Worm (Caenorhabditis elegans) whole organism, young adult: ENCODE data around the gene tpst-1.

ENCODE experiments used
- B0019.2 ChIP-seq: fragments of 200-800 bp; sonication (Bioruptor generic); conservative IDR thresholded peaks from 2 replicates; pipeline ENCODE4 v1.3.6; 2022; ENCODE audit warnings: missing genetic modification reagents, missing genetic modification characterization, missing compliant biosample characterization
- B0261.1 ChIP-seq: sonication (generic microtip); optimal IDR thresholded peaks from 2 replicates; lab custom pipeline; 2016; ENCODE audit warnings: mild to moderate bottlenecking, missing genetic modification characterization, moderate library complexity, missing compliant biosample characterization
- C17E4.6 ChIP-seq: fragments of 200-800 bp; sonication (Bioruptor generic); IDR thresholded peaks from 2 replicates; pipeline ENCODE4 v1.3.6; 2022; ENCODE audit warnings: missing genetic modification reagents, missing genetic modification characterization, missing compliant biosample characterization
- F10E7.11 ChIP-seq: sonication (generic microtip); optimal IDR thresholded peaks from 2 replicates; lab custom pipeline; 2017; ENCODE audit warnings: mild to moderate bottlenecking, missing genetic modification characterization, moderate library complexity, missing compliant biosample characterization
- F23B12.7 ChIP-seq: sonication (generic microtip); optimal IDR thresholded peaks from 2 replicates; lab custom pipeline; 2017; ENCODE audit warnings: missing genetic modification characterization, mild to moderate bottlenecking, missing compliant biosample characterization, antibody characterized with exemption, moderate library complexity; ENCODE audit not compliant: insufficient read depth
- F55B11.4 ChIP-seq: sonication (generic microtip); optimal IDR thresholded peaks from 2 replicates; lab custom pipeline; 2016; ENCODE audit warnings: missing compliant biosample characterization, missing genetic modification characterization, borderline replicate concordance; ENCODE audit not compliant: insufficient read depth
- Y53F4B.3 ChIP-seq: fragments of 200-800 bp; sonication (Bioruptor generic); IDR thresholded peaks from 2 replicates; pipeline ENCODE4 v1.3.6; 2022; ENCODE audit warnings: missing genetic modification reagents, missing genetic modification characterization, missing compliant biosample characterization
- Y53G8AR.9 ChIP-seq: fragments of 200-800 bp; sonication (Bioruptor generic); conservative IDR thresholded peaks from 2 replicates; pipeline ENCODE4 v1.3.6; 2022; ENCODE audit warnings: missing genetic modification reagents, missing genetic modification characterization, missing compliant biosample characterization
- Y95B8A.8 ChIP-seq: fragments of 200-800 bp; sonication (Bioruptor generic); IDR thresholded peaks from 2 replicates; pipeline ENCODE4 v1.3.6; 2022; ENCODE audit warnings: missing genetic modification reagents, missing genetic modification characterization, missing compliant biosample characterization
- ZK185.1 ChIP-seq: sonication (generic microtip); optimal IDR thresholded peaks from 2 replicates; lab custom pipeline; 2016; ENCODE audit warnings: mild to moderate bottlenecking, missing genetic modification characterization, missing compliant biosample characterization; ENCODE audit not compliant: poor library complexity, severe bottlenecking
- akir-1 ChIP-seq: fragments of 200-800 bp; sonication (Bioruptor generic); optimal IDR thresholded peaks from 2 replicates; lab custom pipeline; 2018; ENCODE audit warnings: mild to moderate bottlenecking, missing genetic modification characterization, moderate library complexity, missing compliant biosample characterization
- aptf-2 ChIP-seq: fragments of 200-800 bp; sonication (Bioruptor generic); conservative IDR thresholded peaks from 2 replicates; pipeline ENCODE4 v1.3.6; 2022; ENCODE audit warnings: missing genetic modification reagents, missing genetic modification characterization, missing compliant biosample characterization
- bed-2 ChIP-seq: fragments of 200-800 bp; sonication (Bioruptor generic); IDR thresholded peaks from 2 replicates; pipeline ENCODE4 v1.3.6; 2022; ENCODE audit warnings: missing genetic modification reagents, missing genetic modification characterization, missing compliant biosample characterization
- ceh-58 ChIP-seq: fragments of 200-800 bp; sonication (Bioruptor generic); IDR thresholded peaks from 2 replicates; pipeline ENCODE4 v1.3.6; 2022; ENCODE audit warnings: missing genetic modification characterization, missing compliant biosample characterization
- ceh-79 ChIP-seq: sonication (generic microtip); optimal IDR thresholded peaks from 2 replicates; lab custom pipeline; 2017; ENCODE audit warnings: mild to moderate bottlenecking, missing genetic modification characterization, missing compliant biosample characterization
- chd-7 ChIP-seq: sonication (generic microtip); optimal IDR thresholded peaks from 2 replicates; lab custom pipeline; 2016; ENCODE audit warnings: mild to moderate bottlenecking, missing genetic modification characterization, moderate library complexity, missing compliant biosample characterization
- dpff-1 ChIP-seq: sonication (generic microtip); optimal IDR thresholded peaks from 2 replicates; lab custom pipeline; 2017; ENCODE audit warnings: mild to moderate bottlenecking, missing genetic modification characterization, missing compliant biosample characterization
- dpl-1 ChIP-seq: fragments of 150-350 bp; optimal IDR thresholded peaks from 2 replicates; lab custom pipeline; 2014; ENCODE audit warnings: missing biosample characterization, missing genetic modification reagents, missing genetic modification characterization
- efl-1 ChIP-seq: fragments of 150-350 bp; optimal IDR thresholded peaks from 2 replicates; lab custom pipeline; 2014; ENCODE audit warnings: missing biosample characterization, missing genetic modification reagents, missing genetic modification characterization
- egrh-3 ChIP-seq: fragments of 200-800 bp; sonication (Bioruptor generic); IDR thresholded peaks from 2 replicates; pipeline ENCODE4 v1.3.6; 2022; ENCODE audit warnings: missing genetic modification reagents, missing genetic modification characterization, missing compliant biosample characterization
- ekl-4 ChIP-seq: fragments of 200-800 bp; sonication (Bioruptor generic); IDR thresholded peaks from 2 replicates; pipeline ENCODE4 v1.3.6; 2022; ENCODE audit warnings: missing genetic modification reagents, missing genetic modification characterization, missing compliant biosample characterization
- ets-4 ChIP-seq: fragments of 200-800 bp; sonication (Bioruptor generic); optimal IDR thresholded peaks from 2 replicates; lab custom pipeline; 2018; ENCODE audit warnings: mild to moderate bottlenecking, missing genetic modification characterization, missing compliant biosample characterization
- gei-17 ChIP-seq: fragments of 200-800 bp; sonication (Bioruptor generic); optimal IDR thresholded peaks from 2 replicates; lab custom pipeline; 2018; ENCODE audit warnings: mild to moderate bottlenecking, missing genetic modification characterization, missing compliant biosample characterization
- hlh-12 ChIP-seq: sonication (generic microtip); optimal IDR thresholded peaks from 2 replicates; lab custom pipeline; 2016; ENCODE audit warnings: missing genetic modification characterization, missing compliant biosample characterization
- hmg-20 ChIP-seq: fragments of 200-800 bp; sonication (Bioruptor generic); IDR thresholded peaks from 2 replicates; pipeline ENCODE4 v1.3.6; 2022; ENCODE audit warnings: missing genetic modification reagents, missing genetic modification characterization, missing compliant biosample characterization
- hrde-1 ChIP-seq: sonication (generic microtip); optimal IDR thresholded peaks from 2 replicates; lab custom pipeline; 2016; ENCODE audit warnings: missing genetic modification characterization, mild to moderate bottlenecking, missing compliant biosample characterization, moderate library complexity, missing genotype, missing genetic modification reagents, borderline replicate concordance
- lin-35 ChIP-seq, 3 experiments: fragments of 150-350 bp in 2 of 3; sonication (generic microtip) in 1 of 3; optimal IDR thresholded peaks; 2 replicates each; lab custom pipeline; 2014 to 2018; ENCODE audit warnings: missing biosample characterization in 3 of 3, missing genetic modification characterization in 3 of 3, missing genetic modification reagents in 3 of 3
- lir-1 ChIP-seq: fragments of 200-800 bp; sonication (Bioruptor generic); conservative IDR thresholded peaks from 2 replicates; pipeline ENCODE4 v1.3.6; 2022; ENCODE audit warnings: missing genetic modification reagents, missing genetic modification characterization, missing compliant biosample characterization
- lsl-1 ChIP-seq: fragments of 200-800 bp; sonication (Bioruptor generic); optimal IDR thresholded peaks from 2 replicates; lab custom pipeline; 2018; ENCODE audit warnings: mild to moderate bottlenecking, missing genetic modification characterization, moderate library complexity, missing compliant biosample characterization
- madf-10 ChIP-seq: sonication (generic microtip); optimal IDR thresholded peaks from 2 replicates; lab custom pipeline; 2016; ENCODE audit warnings: mild to moderate bottlenecking, missing genetic modification characterization, missing compliant biosample characterization
- madf-3 ChIP-seq: fragments of 200-800 bp; sonication (Bioruptor generic); IDR thresholded peaks from 2 replicates; pipeline ENCODE4 v1.3.6; 2022; ENCODE audit warnings: missing genetic modification reagents, missing genetic modification characterization, missing compliant biosample characterization
- madf-8 ChIP-seq: fragments of 200-800 bp; sonication (Bioruptor generic); conservative IDR thresholded peaks from 2 replicates; pipeline ENCODE4 v1.3.6; 2022; ENCODE audit warnings: missing genetic modification reagents, missing genetic modification characterization, missing compliant biosample characterization
- mcd-1 ChIP-seq: fragments of 200-800 bp; sonication (Bioruptor generic); IDR thresholded peaks from 2 replicates; pipeline ENCODE4 v1.3.6; 2022; ENCODE audit warnings: missing genetic modification reagents, missing genetic modification characterization, missing compliant biosample characterization
- nfya-1 ChIP-seq: sonication (generic microtip); optimal IDR thresholded peaks from 2 replicates; lab custom pipeline; 2017; ENCODE audit warnings: antibody characterized with exemption, missing compliant biosample characterization, missing genetic modification characterization, borderline replicate concordance; ENCODE audit not compliant: insufficient read depth
- nfya-2 ChIP-seq: fragments of 200-800 bp; sonication (Bioruptor generic); IDR thresholded peaks from 2 replicates; pipeline ENCODE4 v1.3.6; 2022; ENCODE audit warnings: missing genetic modification reagents, missing genetic modification characterization, missing compliant biosample characterization
- nfyb-1 ChIP-seq: fragments of 200-800 bp; sonication (Bioruptor generic); IDR thresholded peaks from 2 replicates; pipeline ENCODE4 v1.3.6; 2022; ENCODE audit warnings: missing genetic modification reagents, missing genetic modification characterization, missing compliant biosample characterization
- nhr-179 ChIP-seq: sonication (generic microtip); optimal IDR thresholded peaks from 2 replicates; lab custom pipeline; 2016; ENCODE audit warnings: mild to moderate bottlenecking, missing genetic modification characterization, missing compliant biosample characterization
- nhr-27 ChIP-seq: fragments of 200-800 bp; sonication (Bioruptor generic); optimal IDR thresholded peaks from 2 replicates; lab custom pipeline; 2018; ENCODE audit warnings: mild to moderate bottlenecking, missing genetic modification characterization, moderate library complexity, missing compliant biosample characterization
- nhr-80 ChIP-seq: sonication (generic microtip); optimal IDR thresholded peaks from 2 replicates; lab custom pipeline; 2016; ENCODE audit warnings: missing genetic modification characterization, missing compliant biosample characterization
- pha-4 ChIP-seq: fragments of 150-350 bp; sonication (generic microtip); optimal IDR thresholded peaks from 2 replicates; lab custom pipeline; 2014; ENCODE audit warnings: missing biosample characterization, missing genetic modification reagents, missing genetic modification characterization
- repo-1 ChIP-seq: sonication (generic microtip); optimal IDR thresholded peaks from 2 replicates; lab custom pipeline; 2017; ENCODE audit warnings: mild to moderate bottlenecking, missing genetic modification characterization, missing compliant biosample characterization
- snpc-3.4 ChIP-seq: sonication (generic microtip); optimal IDR thresholded peaks from 2 replicates; lab custom pipeline; 2017; ENCODE audit warnings: missing genetic modification characterization, mild to moderate bottlenecking, missing compliant biosample characterization, antibody characterized with exemption, moderate library complexity, missing genotype, missing genetic modification reagents
- tbx-9 ChIP-seq: sonication (generic microtip); optimal IDR thresholded peaks from 2 replicates; lab custom pipeline; 2016; ENCODE audit warnings: borderline replicate concordance, missing genetic modification characterization, inconsistent platforms, missing compliant biosample characterization
- unc-130 ChIP-seq: sonication (generic microtip); optimal IDR thresholded peaks from 2 replicates; lab custom pipeline; 2016; ENCODE audit warnings: missing genetic modification reagents, missing genetic modification characterization, missing compliant biosample characterization
- xnd-1 ChIP-seq: sonication (generic microtip); optimal IDR thresholded peaks from 2 replicates; lab custom pipeline; 2016; ENCODE audit warnings: missing genotype, missing genetic modification reagents, missing genetic modification characterization, missing compliant biosample characterization
- zim-3 ChIP-seq: sonication (generic microtip); optimal IDR thresholded peaks from 2 replicates; lab custom pipeline; 2017; ENCODE audit warnings: mild to moderate bottlenecking, missing genetic modification characterization, moderate library complexity, missing compliant biosample characterization
- ztf-25 ChIP-seq: fragments of 200-800 bp; sonication (Bioruptor generic); IDR thresholded peaks from 2 replicates; pipeline ENCODE4 v1.3.6; 2022; ENCODE audit warnings: missing genetic modification reagents, missing genetic modification characterization, missing compliant biosample characterization
- ztf-6 ChIP-seq: fragments of 200-800 bp; sonication (Bioruptor generic); IDR thresholded peaks from 2 replicates; pipeline ENCODE4 v1.3.6; 2022; ENCODE audit warnings: missing genetic modification reagents, missing genetic modification characterization, missing compliant biosample characterization

The tpst-1 gene

DNA sequence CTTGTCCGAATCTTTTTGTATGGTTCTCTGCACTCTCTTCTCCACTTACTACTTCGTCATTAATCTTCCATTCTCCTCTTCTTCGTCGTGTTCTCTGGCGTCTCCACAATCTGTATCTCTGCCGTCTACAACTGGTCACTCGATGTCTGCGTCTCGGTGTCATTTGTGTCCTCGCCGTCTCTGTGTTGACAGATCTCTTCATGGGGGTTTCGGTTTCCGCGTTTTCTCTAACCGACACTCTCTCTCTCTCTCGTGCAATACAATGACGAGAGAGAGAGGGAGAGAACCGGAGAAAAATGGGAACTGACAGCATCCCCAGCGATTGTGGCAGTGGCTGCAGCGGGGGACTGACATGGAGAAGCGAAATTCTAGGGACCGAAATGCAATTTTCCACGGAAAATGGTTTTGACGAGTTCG is 49.6 kb downstream of the tpst-1 start (continued):
- TF ChIP-seq pha-4 (peak; percentile 99), lsl-1 (GFP tag; lab: Kevin White, UChicago) (no peak), Y53F4B.3 (GFP tag; lab: Robert Waterston, UW) (no peak), ZK185.1 (peak; percentile 83), lin-35 (GFP tag; optimal IDR thresholded peaks at IDR 0.05; lab: Kevin White, UChicago) (peak in 2 of 3 experiments; percentile 62 to 93), gei-17 (GFP tag; lab: Kevin White, UChicago) (peak; percentile 81), F23B12.7 (tag; lab: Kevin White, UChicago) (no peak), nhr-27 (tag; lab: Kevin White, UChicago) (peak; percentile 43), dpl-1 (GFP tag; lab: Kevin White, UChicago) (no peak), F10E7.11 (tag; lab: Kevin White, UChicago) (no peak), efl-1 (no peak), dpff-1 (tag; lab: Kevin White, UChicago) (no peak), hrde-1 (no peak), tbx-9 (tag; lab: Kevin White, UChicago) (no peak), zim-3 (tag; lab: Kevin White, UChicago) (no peak), madf-3 (GFP tag; lab: Robert Waterston, UW) (peak; percentile 94), unc-130 (GFP tag; lab: Kevin White, UChicago) (no peak), F55B11.4 (tag; lab: Kevin White, UChicago) (no peak), madf-8 (GFP tag; lab: Robert Waterston, UW) (no peak), repo-1 (tag; lab: Kevin White, UChicago) (peak; percentile 48), Y95B8A.8 (peak; percentile 76), lir-1 (peak; percentile 89), ztf-6 (GFP tag; lab: Robert Waterston, UW) (peak; percentile 61; the same call in 1 of the 2 replicates), nfya-2 (GFP tag; lab: Robert Waterston, UW) (no peak), ztf-25 (no peak), ceh-58 (GFP tag; lab: Robert Waterston, UW) (no peak), egrh-3 (GFP tag; lab: Robert Waterston, UW) (peak; percentile 71), chd-7 (tag; lab: Kevin White, UChicago) (peak; percentile 98), bed-2 (GFP tag; lab: Robert Waterston, UW) (0 out of 2 replicates have a peak, but pooled peaks have one; percentile 9), aptf-2 (GFP tag; lab: Robert Waterston, UW) (no peak), hmg-20 (GFP tag; lab: Robert Waterston, UW) (0 out of 2 replicates have a peak, but pooled peaks have one; percentile 49), ets-4 (GFP tag; lab: Kevin White, UChicago) (peak; percentile 82), xnd-1 (tag; lab: Kevin White, UChicago) (no peak), ekl-4 (GFP tag; lab: Robert Waterston, UW) (peak; percentile 94), B0261.1 (tag; lab: Kevin White, UChicago) (peak; percentile 0), nfya-1 (tag; lab: Kevin White, UChicago) (no peak), nhr-80 (tag; lab: Kevin White, UChicago) (peak; percentile 97), hlh-12 (tag; lab: Kevin White, UChicago) (no peak), nhr-179 (tag; lab: Kevin White, UChicago) (no peak), snpc-3.4 (tag; lab: Kevin White, UChicago) (no peak), akir-1 (peak; percentile 82), B0019.2 (GFP tag; lab: Robert Waterston, UW) (no peak), ceh-79 (tag; lab: Kevin White, UChicago) (no peak), nfyb-1 (GFP tag; lab: Robert Waterston, UW) (peak; percentile 97), madf-10 (tag; lab: Kevin White, UChicago) (peak; percentile 94), mcd-1 (GFP tag; lab: Robert Waterston, UW) (peak; percentile 86), Y53G8AR.9 (GFP tag; lab: Robert Waterston, UW) (peak; percentile 87), C17E4.6 (GFP tag; lab: Robert Waterston, UW) (peak; percentile 27; the same call in 1 of the 2 replicates)
